Worm (Caenorhabditis elegans): Measurements from ENCODE around the gene slc-17.8.
A peak's percentile ranks its signal among the peaks of the same experiment; 100 is the strongest.

The slc-17.8 gene

DNA sequence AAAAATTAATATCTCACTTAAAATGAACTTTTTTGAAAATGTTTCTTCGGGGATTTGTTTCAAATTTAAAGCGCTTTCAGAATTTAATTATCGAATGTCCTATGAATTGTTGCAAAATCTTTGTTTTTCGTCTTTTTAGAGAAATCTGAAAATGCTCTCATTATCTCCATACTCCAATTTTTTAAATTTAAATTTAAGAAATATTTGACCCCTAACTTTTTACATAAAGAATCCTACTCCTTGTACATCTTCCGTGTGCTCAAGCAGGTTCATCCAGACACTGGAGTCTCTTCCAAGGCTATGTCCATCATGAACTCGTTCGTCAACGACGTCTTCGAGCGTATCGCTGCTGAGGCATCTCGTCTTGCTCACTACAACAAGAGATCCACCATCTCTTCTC is 9.2 kb downstream of the slc-17.8 start, which contains the start of gene his-39:
Gene his-39, plus strand, starts transcription at position 301 of the 400 bp plus-strand sequence.
- TF ChIP-seq snpc-4 (GFP tag; optimal IDR thresholded peaks at IDR 0.05) (no peak), snpc-4 (tag; optimal IDR thresholded peaks at IDR 0.05) (no peak), lin-35 (GFP tag; optimal IDR thresholded peaks at IDR 0.05) (no peak), T26A5.8 (tag; optimal IDR thresholded peaks at IDR 0.05) (no peak), B0261.1 (tag; optimal IDR thresholded peaks at IDR 0.05) (no peak)

DNA sequence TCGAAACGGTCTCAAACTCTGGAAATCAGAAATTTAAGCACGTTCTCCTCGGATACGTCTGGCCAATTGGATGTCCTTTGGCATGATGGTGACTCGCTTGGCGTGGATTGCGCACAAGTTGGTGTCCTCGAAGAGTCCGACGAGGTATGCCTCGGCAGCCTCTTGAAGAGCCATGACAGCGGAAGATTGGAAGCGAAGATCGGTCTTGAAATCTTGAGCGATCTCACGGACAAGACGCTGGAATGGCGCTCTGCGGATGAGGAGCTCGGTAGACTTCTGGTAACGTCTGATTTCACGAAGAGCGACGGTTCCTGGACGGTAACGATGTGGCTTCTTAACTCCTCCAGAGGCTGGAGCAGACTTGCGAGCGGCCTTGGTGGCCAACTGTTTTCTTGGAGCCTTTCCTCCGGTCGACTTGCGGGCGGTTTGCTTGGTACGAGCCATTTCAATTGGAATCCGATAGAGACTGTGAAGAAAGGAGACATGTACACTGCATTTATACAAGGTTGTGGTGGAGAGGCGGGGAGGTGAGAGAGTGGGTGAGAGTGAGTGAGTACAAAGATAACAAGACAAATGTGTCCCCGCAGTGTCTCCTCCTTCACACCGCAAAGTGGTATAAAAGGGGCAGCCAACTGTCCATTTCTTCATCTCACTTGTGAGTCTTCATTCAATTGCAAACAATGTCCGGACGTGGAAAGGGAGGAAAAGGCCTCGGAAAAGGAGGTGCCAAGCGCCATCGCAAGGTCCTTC is 10.7 kb downstream of the slc-17.8 start, which contains the start of the genes his-6 and his-5:
Gene his-6, minus strand, starts transcription at position 444 of the 750 bp plus-strand sequence.
Gene his-5, plus strand, starts transcription at position 681 of the 750 bp plus-strand sequence.
- TF ChIP-seq sea-2 (GFP tag; IDR thresholded peaks at IDR 0.05) = 0 out of 2 replicates have a peak, but pooled peaks have one; percentile 10
- TF ChIP-seq mcd-1 (GFP tag; IDR thresholded peaks at IDR 0.05) = 0 out of 2 replicates have a peak, but pooled peaks have one; percentile 36
- peak; percentile 98 for TF ChIP-seq F39B2.1 (GFP tag; IDR thresholded peaks at IDR 0.05)
- TF ChIP-seq dox-1 (GFP tag; IDR thresholded peaks at IDR 0.05) = peak; percentile 69
- peak; percentile 30; the same call in 1 of the 2 replicates for TF ChIP-seq hmg-1.2 (GFP tag; IDR thresholded peaks at IDR 0.05)
- TF ChIP-seq pbrm-1 (GFP tag; IDR thresholded peaks at IDR 0.05) = 0 out of 2 replicates have a peak, but pooled peaks have one; percentile 30
- TF ChIP-seq D2030.7 (GFP tag; IDR thresholded peaks at IDR 0.05) = peak; percentile 35; the same call in 1 of the 2 replicates
- TF ChIP-seq C06A6.2 (GFP tag; conservative IDR thresholded peaks at IDR 0.05) = peak; percentile 58; the same call in 1 of the 2 replicates

DNA sequence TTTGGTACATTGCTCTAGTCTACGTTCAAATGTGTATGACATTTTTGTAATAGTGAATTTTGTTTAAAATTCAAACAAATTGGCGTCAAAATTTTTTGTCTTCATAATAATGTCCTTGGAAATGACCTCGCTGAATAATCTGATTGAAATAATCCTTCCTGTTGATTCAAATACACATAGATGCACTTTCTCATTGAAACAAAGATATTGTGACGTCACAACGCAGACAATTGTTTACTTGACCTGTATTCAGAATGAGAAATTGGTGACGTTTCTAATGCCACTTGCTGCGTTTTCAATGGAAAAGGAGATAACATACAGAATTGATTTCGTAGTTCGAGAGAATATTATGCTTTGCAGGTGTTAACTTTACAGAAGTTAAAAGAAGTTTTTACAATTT is 11.5 kb downstream of the slc-17.8 start:
- TF ChIP-seq dpff-1 (tag; optimal IDR thresholded peaks at IDR 0.05) (no peak), rcor-1 (GFP tag; IDR thresholded peaks at IDR 0.05) (no peak), mes-4 (tag; optimal IDR thresholded peaks at IDR 0.05) (no peak), ceh-58 (GFP tag; IDR thresholded peaks at IDR 0.05) (no peak), ztf-18 (tag; optimal IDR thresholded peaks at IDR 0.05) (no peak), madf-8 (GFP tag; conservative IDR thresholded peaks at IDR 0.05) (no peak), hlh-26 (GFP tag; conservative IDR thresholded peaks at IDR 0.05) (no peak), bed-2 (GFP tag; IDR thresholded peaks at IDR 0.05) (no peak), F10E7.11 (tag; optimal IDR thresholded peaks at IDR 0.05) (no peak), repo-1 (tag; optimal IDR thresholded peaks at IDR 0.05) (no peak), egrh-3 (GFP tag; IDR thresholded peaks at IDR 0.05) (no peak), let-526 (GFP tag; IDR thresholded peaks at IDR 0.05) (no peak)

DNA sequence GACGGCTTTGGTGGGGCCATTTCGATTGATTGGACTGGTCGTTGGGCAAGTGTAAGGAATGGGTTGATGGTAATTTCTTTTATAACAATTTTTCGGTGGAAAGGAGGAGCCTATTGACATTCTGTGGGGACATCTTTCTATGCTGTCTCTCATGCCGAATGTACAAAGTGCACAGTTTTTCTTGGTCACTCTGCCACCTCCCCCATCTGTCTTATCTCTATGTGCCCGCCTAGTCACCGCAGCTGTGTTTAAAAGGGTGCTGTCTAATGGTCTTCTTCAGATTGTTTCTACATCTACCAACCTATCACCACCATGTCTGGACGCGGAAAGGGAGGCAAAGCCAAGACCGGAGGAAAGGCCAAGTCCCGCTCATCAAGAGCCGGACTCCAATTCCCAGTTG is 12.3 kb downstream of the slc-17.8 start, which contains the start of the genes his-8 and his-7:
Gene his-8, minus strand, starts transcription at position 20 of the 400 bp plus-strand sequence.
Gene his-7, plus strand, starts transcription at position 313 of the 400 bp plus-strand sequence.
- TF ChIP-seq madf-6 (GFP tag; IDR thresholded peaks at IDR 0.05) = peak; percentile 5; the same call in 1 of the 2 replicates

DNA sequence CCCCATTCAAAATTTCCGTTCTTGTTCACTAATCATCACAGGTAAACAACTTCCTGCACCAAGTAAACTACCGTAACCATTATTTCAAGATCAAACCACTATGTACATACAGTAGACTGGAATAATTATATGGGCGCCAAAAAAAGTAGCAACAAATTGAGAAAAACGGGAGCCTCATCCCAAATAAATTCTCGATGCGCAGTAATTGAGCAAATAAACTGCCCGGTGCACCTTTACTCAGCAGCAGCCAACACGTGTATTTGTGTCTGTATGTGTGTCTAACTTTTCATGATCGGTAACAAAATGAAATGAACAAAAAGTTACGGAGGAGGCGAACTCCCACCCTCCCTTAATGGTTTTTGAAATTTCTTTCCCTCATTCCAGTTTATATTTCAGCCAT is 16.2 kb downstream of the slc-17.8 start, which contains the start of gene otpl-5:
Gene otpl-5, plus strand, starts transcription at position 301 of the 400 bp plus-strand sequence.
- no peak for TF ChIP-seq nfya-2 (GFP tag; IDR thresholded peaks at IDR 0.05)
- TF ChIP-seq rec-8 (tag; optimal IDR thresholded peaks at IDR 0.05) = no peak
- no peak for TF ChIP-seq Y67H2A.10 (GFP tag; conservative IDR thresholded peaks at IDR 0.05)
- TF ChIP-seq ceh-100 (GFP tag; IDR thresholded peaks at IDR 0.05) = no peak
- TF ChIP-seq rpc-1 (optimal IDR thresholded peaks at IDR 0.05) = no peak
- TF ChIP-seq rpc-1 (tag; optimal IDR thresholded peaks at IDR 0.05) = no peak
- TF ChIP-seq C17E4.6 (GFP tag; IDR thresholded peaks at IDR 0.05) = no peak
- no peak for TF ChIP-seq K11D2.4 (GFP tag; IDR thresholded peaks at IDR 0.05)
- TF ChIP-seq snpc-4 (GFP tag; optimal IDR thresholded peaks at IDR 0.05) = no peak
- TF ChIP-seq snpc-4 (tag; optimal IDR thresholded peaks at IDR 0.05) = no peak
- TF ChIP-seq B0035.1 (tag; optimal IDR thresholded peaks at IDR 0.05) = no peak
- TF ChIP-seq F23B12.7 (tag; optimal IDR thresholded peaks at IDR 0.05; ENCODE audit: insufficient read depth) = no peak
- TF ChIP-seq snpc-1.1 (tag; optimal IDR thresholded peaks at IDR 0.05; ENCODE audit: insufficient read depth) = no peak
- TF ChIP-seq fkh-3 (tag; optimal IDR thresholded peaks at IDR 0.05) = no peak
- TF ChIP-seq pbrm-1 (GFP tag; IDR thresholded peaks at IDR 0.05) = no peak
- no peak for TF ChIP-seq Y95B8A.8 (GFP tag; IDR thresholded peaks at IDR 0.05)
- TF ChIP-seq unc-130 (GFP tag; optimal IDR thresholded peaks at IDR 0.05) = no peak
- no peak for TF ChIP-seq snpc-1.3 (tag; optimal IDR thresholded peaks at IDR 0.05; ENCODE audit: insufficient read depth)
